Worm (Caenorhabditis elegans) whole organism, young adult: ENCODE measurements around the gene Y69A2AR.24.

Experiments
- F33H1.4 ChIP-seq: fragments of 200-800 bp; sonication (Bioruptor generic); IDR thresholded peaks from 2 replicates; pipeline ENCODE4 v1.3.6; 2022; ENCODE audit warnings: missing genetic modification reagents, missing genetic modification characterization, missing compliant biosample characterization
- aptf-3 ChIP-seq: fragments of 200-800 bp; sonication (Bioruptor generic); IDR thresholded peaks from 2 replicates; pipeline ENCODE4 v1.3.6; 2022; ENCODE audit warnings: missing genetic modification characterization, missing compliant biosample characterization
- bed-1 ChIP-seq: fragments of 200-800 bp; sonication (Bioruptor generic); IDR thresholded peaks from 2 replicates; pipeline ENCODE4 v1.3.6; 2022; ENCODE audit warnings: missing genetic modification reagents, missing genetic modification characterization, missing compliant biosample characterization
- ceh-100 ChIP-seq: fragments of 200-800 bp; sonication (Bioruptor generic); IDR thresholded peaks from 2 replicates; pipeline ENCODE4 v1.3.6; 2022; ENCODE audit warnings: missing genetic modification reagents, missing genetic modification characterization, missing compliant biosample characterization
- lin-35 ChIP-seq, 3 experiments: fragments of 150-350 bp in 2 of 3; sonication (generic microtip) in 1 of 3; optimal IDR thresholded peaks; 2 replicates each; lab custom pipeline; 2014 to 2018; ENCODE audit warnings: missing biosample characterization in 3 of 3, missing genetic modification characterization in 3 of 3, missing genetic modification reagents in 3 of 3
- nfya-1 ChIP-seq: sonication (generic microtip); optimal IDR thresholded peaks from 2 replicates; lab custom pipeline; 2017; ENCODE audit warnings: antibody characterized with exemption, missing compliant biosample characterization, missing genetic modification characterization, borderline replicate concordance; ENCODE audit not compliant: insufficient read depth
- nhr-179 ChIP-seq: sonication (generic microtip); optimal IDR thresholded peaks from 2 replicates; lab custom pipeline; 2016; ENCODE audit warnings: mild to moderate bottlenecking, missing genetic modification characterization, missing compliant biosample characterization
- nhr-80 ChIP-seq: sonication (generic microtip); optimal IDR thresholded peaks from 2 replicates; lab custom pipeline; 2016; ENCODE audit warnings: missing genetic modification characterization, missing compliant biosample characterization
- nhr-90 ChIP-seq: sonication (generic microtip); optimal IDR thresholded peaks from 2 replicates; lab custom pipeline; 2016; ENCODE audit warnings: missing genotype, mild to moderate bottlenecking, missing genetic modification characterization, missing compliant biosample characterization
- pha-4 ChIP-seq: fragments of 150-350 bp; sonication (generic microtip); optimal IDR thresholded peaks from 2 replicates; lab custom pipeline; 2014; ENCODE audit warnings: missing biosample characterization, missing genetic modification reagents, missing genetic modification characterization
- sea-2 ChIP-seq: fragments of 200-800 bp; sonication (Bioruptor generic); IDR thresholded peaks from 2 replicates; pipeline ENCODE4 v1.3.6; 2022; ENCODE audit warnings: missing genetic modification characterization, missing compliant biosample characterization
- tbp1 ChIP-seq: fragments of 200-800 bp; sonication (Bioruptor generic); optimal IDR thresholded peaks from 2 replicates; lab custom pipeline; 2018; ENCODE audit warnings: mild to moderate bottlenecking, missing genetic modification characterization, missing compliant biosample characterization
- ztf-18 ChIP-seq: sonication (generic microtip); optimal IDR thresholded peaks from 2 replicates; lab custom pipeline; 2016; ENCODE audit warnings: missing genotype, mild to moderate bottlenecking, missing genetic modification characterization, missing compliant biosample characterization

ce11 chrIV:2551838-2552237 lies 12.0 kb downstream of the Y69A2AR.24 start:
- TF ChIP-seq pha-4 (tag; lab: Kevin White, UChicago) (no peak), nfya-1 (tag; lab: Kevin White, UChicago) (no peak), ztf-18 (tag; lab: Kevin White, UChicago) (no peak), nhr-80 (tag; lab: Kevin White, UChicago) (no peak), F33H1.4 (GFP tag; lab: Robert Waterston, UW) (no peak), tbp1 (GFP tag; lab: Kevin White, UChicago) (no peak), bed-1 (GFP tag; lab: Robert Waterston, UW) (no peak), sea-2 (GFP tag; lab: Robert Waterston, UW) (no peak), lin-35 (GFP tag; optimal IDR thresholded peaks at IDR 0.05; lab: Kevin White, UChicago) (no peak), aptf-3 (GFP tag; lab: Robert Waterston, UW) (no peak), nhr-179 (no peak), nhr-90 (tag; lab: Kevin White, UChicago) (no peak), ceh-100 (no peak)
